Fruit fly (Drosophila melanogaster) whole organism, embryonic: ENCODE measurements around the gene Bap60.
A peak's percentile ranks its signal among the peaks of the same experiment; 100 is the strongest.

Source experiments
- Adf1 ChIP-seq: fragments of 200-800 bp; sonication (Bioruptor generic); IDR thresholded peaks from 2 replicates; pipeline ENCODE4 v1.3.6; 2022; ENCODE audit warnings: missing biosample characterization, missing genetic modification characterization
- Atf6 ChIP-seq: fragments of 200-800 bp; sonication (Bioruptor generic); IDR thresholded peaks from 2 replicates; pipeline ENCODE4 v1.3.6; 2022; ENCODE audit warnings: missing biosample characterization, missing genetic modification characterization
- B-H1 ChIP-seq: fragments of 200-800 bp; sonication (Bioruptor generic); IDR thresholded peaks from 3 replicates; pipeline ENCODE4 v1.3.6; 2022; ENCODE audit warnings: missing biosample characterization, missing genetic modification characterization
- CG10543 ChIP-seq: fragments of 200-800 bp; sonication (Bioruptor generic); optimal IDR thresholded peaks from 3 replicates; lab custom pipeline; 2017; ENCODE audit warnings: missing biosample characterization, mild to moderate bottlenecking, missing genetic modification characterization, moderate library complexity
- CG15514 ChIP-seq: fragments of 200-800 bp; sonication (Bioruptor generic); optimal IDR thresholded peaks from 3 replicates; lab custom pipeline; 2017; ENCODE audit warnings: missing biosample characterization, missing genetic modification characterization, mild to moderate bottlenecking, moderate library complexity, missing genetic modification reagents
- CG17359 ChIP-seq: fragments of 200-800 bp; sonication (Bioruptor generic); optimal IDR thresholded peaks from 3 replicates; lab custom pipeline; 2018; ENCODE audit warnings: missing biosample characterization, mild to moderate bottlenecking, missing genetic modification characterization, moderate library complexity
- CG18619 ChIP-seq: fragments of 200-800 bp; sonication (Bioruptor generic); optimal IDR thresholded peaks from 3 replicates; lab custom pipeline; 2017; ENCODE audit warnings: missing biosample characterization, mild to moderate bottlenecking, missing genetic modification characterization
- CG2129 ChIP-seq: fragments of 200-800 bp; sonication (Bioruptor generic); IDR thresholded peaks from 2 replicates; pipeline ENCODE4 v1.3.6; 2022; ENCODE audit warnings: missing biosample characterization, missing genetic modification characterization; ENCODE audit not compliant: partially characterized antibody
- CG32532 ChIP-seq: fragments of 200-800 bp; sonication (Bioruptor generic); IDR thresholded peaks from 2 replicates; pipeline ENCODE4 v1.3.6; 2022; ENCODE audit warnings: missing biosample characterization, missing genetic modification characterization
- CG33213 ChIP-seq: fragments of 200-800 bp; sonication (Bioruptor generic); optimal IDR thresholded peaks from 3 replicates; lab custom pipeline; 2016; ENCODE audit warnings: missing biosample characterization, missing genetic modification characterization
- CG4328 ChIP-seq: fragments of 200-800 bp; sonication (Bioruptor generic); optimal IDR thresholded peaks from 3 replicates; lab custom pipeline; 2017; ENCODE audit warnings: missing biosample characterization, missing genetic modification reagents, missing genetic modification characterization
- CG5245 ChIP-seq: fragments of 200-800 bp; sonication (Bioruptor generic); optimal IDR thresholded peaks from 3 replicates; lab custom pipeline; 2016; ENCODE audit warnings: missing biosample characterization, missing genetic modification characterization
- CG8281 ChIP-seq: fragments of 200-800 bp; sonication (Bioruptor generic); optimal IDR thresholded peaks from 2 replicates; lab custom pipeline; 2018; ENCODE audit warnings: missing biosample characterization, mild to moderate bottlenecking, missing genetic modification characterization, moderate library complexity
- CG8924 ChIP-seq: fragments of 200-800 bp; optimal IDR thresholded peaks from 3 replicates; lab custom pipeline; 2019; ENCODE audit warnings: missing biosample characterization, mild to moderate bottlenecking, missing genetic modification characterization, moderate library complexity
- CG9876 ChIP-seq: fragments of 200-800 bp; sonication (Bioruptor generic); optimal IDR thresholded peaks from 2 replicates; lab custom pipeline; 2016; ENCODE audit warnings: missing biosample characterization, missing genetic modification characterization
- CHES-1-like ChIP-seq: fragments of 200-800 bp; sonication (Bioruptor generic); optimal IDR thresholded peaks from 2 replicates; lab custom pipeline; 2016; ENCODE audit warnings: missing biosample characterization, missing genetic modification characterization
- Elba2 ChIP-seq: fragments of 200-800 bp; sonication (Bioruptor generic); optimal IDR thresholded peaks from 3 replicates; lab custom pipeline; 2016; ENCODE audit warnings: missing biosample characterization, missing genetic modification characterization
- HHEX ChIP-seq: fragments of 200-800 bp; sonication (Bioruptor generic); optimal IDR thresholded peaks from 3 replicates; lab custom pipeline; 2017; ENCODE audit warnings: missing biosample characterization, mild to moderate bottlenecking, missing genetic modification characterization, missing genetic modification reagents
- HLH54F ChIP-seq: fragments of 200-800 bp; sonication (Bioruptor generic); optimal IDR thresholded peaks from 3 replicates; lab custom pipeline; 2016; ENCODE audit warnings: missing biosample characterization, missing genetic modification characterization
- Hmr ChIP-seq: fragments of 200-800 bp; sonication (Bioruptor generic); optimal IDR thresholded peaks from 3 replicates; lab custom pipeline; 2017; ENCODE audit warnings: mild to moderate bottlenecking, missing biosample characterization, missing genetic modification reagents, missing genetic modification characterization
- Lim3 ChIP-seq: fragments of 200-800 bp; sonication (Bioruptor generic); IDR thresholded peaks from 2 replicates; pipeline ENCODE4 v1.3.6; 2022; ENCODE audit warnings: missing biosample characterization, missing genetic modification characterization
- Mad ChIP-seq: fragments of 200-800 bp; sonication (Bioruptor generic); optimal IDR thresholded peaks from 2 replicates; lab custom pipeline; 2016; ENCODE audit warnings: missing biosample characterization, missing genetic modification characterization
- Mes4 ChIP-seq: fragments of 200-800 bp; sonication (Bioruptor generic); optimal IDR thresholded peaks from 2 replicates; lab custom pipeline; 2016; ENCODE audit warnings: missing biosample characterization, missing genetic modification characterization
- Opbp ChIP-seq: fragments of 200-800 bp; sonication (Bioruptor generic); IDR thresholded peaks from 3 replicates; pipeline ENCODE4 v1.3.6; 2022; ENCODE audit warnings: missing biosample characterization, missing genetic modification characterization; ENCODE audit not compliant: partially characterized antibody
- Rfx ChIP-seq: fragments of 200-800 bp; sonication (Bioruptor generic); IDR thresholded peaks from 2 replicates; pipeline ENCODE4 v1.3.6; 2022; ENCODE audit warnings: missing biosample characterization, missing genetic modification characterization
- Six4 ChIP-seq: fragments of 200-800 bp; sonication (Bioruptor generic); optimal IDR thresholded peaks from 2 replicates; lab custom pipeline; 2016; ENCODE audit warnings: missing biosample characterization, missing genetic modification characterization
- Sox102F ChIP-seq: fragments of 200-800 bp; sonication (Bioruptor generic); optimal IDR thresholded peaks from 2 replicates; lab custom pipeline; 2018; ENCODE audit warnings: missing biosample characterization, mild to moderate bottlenecking, missing genetic modification characterization, moderate library complexity
- amos ChIP-seq: fragments of 200-800 bp; sonication (Bioruptor generic); IDR thresholded peaks from 2 replicates; pipeline ENCODE4 v1.3.6; 2022; ENCODE audit warnings: missing biosample characterization, missing genetic modification characterization; ENCODE audit not compliant: partially characterized antibody
- bab2 ChIP-seq: fragments of 200-800 bp; sonication (Bioruptor generic); optimal IDR thresholded peaks from 2 replicates; lab custom pipeline; 2016; ENCODE audit warnings: missing biosample characterization, missing genetic modification characterization
- cato ChIP-seq: fragments of 200-800 bp; sonication (Bioruptor generic); optimal IDR thresholded peaks from 2 replicates; lab custom pipeline; 2016; ENCODE audit warnings: missing biosample characterization, missing genetic modification characterization, borderline replicate concordance
- cg ChIP-seq: fragments of 200-800 bp; sonication (Bioruptor generic); optimal IDR thresholded peaks from 3 replicates; lab custom pipeline; 2019; ENCODE audit warnings: missing biosample characterization, mild to moderate bottlenecking, missing genetic modification characterization, moderate library complexity
- chif ChIP-seq, 2 experiments: fragments of 200-800 bp; sonication (Bioruptor generic); optimal IDR thresholded peaks; 3 replicates each; lab custom pipeline; 2016; ENCODE audit warnings: missing biosample characterization in 2 of 2, missing genetic modification characterization in 2 of 2
- chn ChIP-seq: fragments of 200-800 bp; sonication (Bioruptor generic); optimal IDR thresholded peaks from 2 replicates; lab custom pipeline; 2016; ENCODE audit warnings: missing biosample characterization, missing genetic modification characterization
- corto ChIP-seq: fragments of 200-800 bp; sonication (Bioruptor generic); optimal IDR thresholded peaks from 2 replicates; lab custom pipeline; 2016; ENCODE audit warnings: missing biosample characterization, mild to moderate bottlenecking, missing genetic modification characterization, moderate library complexity
- dimm ChIP-seq: fragments of 200-800 bp; sonication (Bioruptor generic); IDR thresholded peaks from 2 replicates; pipeline ENCODE4 v1.3.6; 2022; ENCODE audit warnings: missing biosample characterization, missing genetic modification characterization
- ewg ChIP-seq: fragments of 200-800 bp; sonication (Bioruptor generic); optimal IDR thresholded peaks from 3 replicates; lab custom pipeline; 2017; ENCODE audit warnings: mild to moderate bottlenecking, missing biosample characterization, missing genetic modification reagents, missing genetic modification characterization
- exex ChIP-seq: fragments of 200-800 bp; sonication (Bioruptor generic); optimal IDR thresholded peaks from 4 replicates; lab custom pipeline; 2018; ENCODE audit warnings: missing biosample characterization, mild to moderate bottlenecking, missing genetic modification characterization, moderate library complexity
- fd102C ChIP-seq: fragments of 200-800 bp; sonication (Bioruptor generic); optimal IDR thresholded peaks from 2 replicates; lab custom pipeline; 2018; ENCODE audit warnings: missing biosample characterization, mild to moderate bottlenecking, missing genetic modification characterization, moderate library complexity
- kni ChIP-seq: fragments of 200-800 bp; sonication (Bioruptor generic); optimal IDR thresholded peaks from 3 replicates; lab custom pipeline; 2017; ENCODE audit warnings: mild to moderate bottlenecking, missing biosample characterization, missing genetic modification reagents, missing genetic modification characterization
- lilli ChIP-seq: fragments of 200-800 bp; sonication (Bioruptor generic); optimal IDR thresholded peaks from 3 replicates; lab custom pipeline; 2016; ENCODE audit warnings: missing biosample characterization, missing genetic modification characterization
- mirr ChIP-seq: fragments of 200-800 bp; sonication (Bioruptor generic); optimal IDR thresholded peaks from 3 replicates; lab custom pipeline; 2018; ENCODE audit warnings: missing biosample characterization, mild to moderate bottlenecking, missing genetic modification characterization
- nom ChIP-seq: fragments of 200-800 bp; sonication (Bioruptor generic); optimal IDR thresholded peaks from 2 replicates; lab custom pipeline; 2017; ENCODE audit warnings: missing biosample characterization, missing genetic modification characterization, mild to moderate bottlenecking, moderate library complexity, missing genetic modification reagents
- p53 ChIP-seq: fragments of 200-800 bp; sonication (Bioruptor generic); optimal IDR thresholded peaks from 2 replicates; lab custom pipeline; 2016; ENCODE audit warnings: missing biosample characterization, missing genetic modification characterization
- pnt ChIP-seq: fragments of 200-800 bp; sonication (Bioruptor generic); optimal IDR thresholded peaks from 3 replicates; lab custom pipeline; 2016; ENCODE audit warnings: missing biosample characterization, missing genetic modification characterization
- pzg ChIP-seq: fragments of 200-800 bp; sonication (Bioruptor generic); optimal IDR thresholded peaks from 3 replicates; lab custom pipeline; 2018; ENCODE audit warnings: missing biosample characterization, mild to moderate bottlenecking, missing genetic modification characterization, moderate library complexity
- repo ChIP-seq: fragments of 200-800 bp; sonication (Bioruptor generic); optimal IDR thresholded peaks from 2 replicates; lab custom pipeline; 2016; ENCODE audit warnings: missing biosample characterization, missing genetic modification characterization
- slbo ChIP-seq: fragments of 200-800 bp; sonication (Bioruptor generic); IDR thresholded peaks from 2 replicates; pipeline ENCODE4 v1.3.6; 2022; ENCODE audit warnings: missing biosample characterization, missing genetic modification characterization
- sug ChIP-seq: fragments of 200-800 bp; optimal IDR thresholded peaks from 2 replicates; lab custom pipeline; 2019; ENCODE audit warnings: missing biosample characterization, mild to moderate bottlenecking, missing genetic modification characterization, moderate library complexity
- tup ChIP-seq: fragments of 200-800 bp; sonication (Bioruptor generic); optimal IDR thresholded peaks from 2 replicates; lab custom pipeline; 2016; ENCODE audit warnings: missing biosample characterization, mild to moderate bottlenecking, missing genetic modification characterization, moderate library complexity
- twi ChIP-seq: fragments of 200-800 bp; optimal IDR thresholded peaks from 2 replicates; lab custom pipeline; 2019; ENCODE audit warnings: missing biosample characterization, mild to moderate bottlenecking, missing genetic modification characterization, moderate library complexity
- zfh1 ChIP-seq: fragments of 200-800 bp; sonication (Bioruptor generic); IDR thresholded peaks from 3 replicates; pipeline ENCODE4 v1.3.6; 2022; ENCODE audit warnings: missing biosample characterization, missing genetic modification characterization

Bap60 gene

DNA sequence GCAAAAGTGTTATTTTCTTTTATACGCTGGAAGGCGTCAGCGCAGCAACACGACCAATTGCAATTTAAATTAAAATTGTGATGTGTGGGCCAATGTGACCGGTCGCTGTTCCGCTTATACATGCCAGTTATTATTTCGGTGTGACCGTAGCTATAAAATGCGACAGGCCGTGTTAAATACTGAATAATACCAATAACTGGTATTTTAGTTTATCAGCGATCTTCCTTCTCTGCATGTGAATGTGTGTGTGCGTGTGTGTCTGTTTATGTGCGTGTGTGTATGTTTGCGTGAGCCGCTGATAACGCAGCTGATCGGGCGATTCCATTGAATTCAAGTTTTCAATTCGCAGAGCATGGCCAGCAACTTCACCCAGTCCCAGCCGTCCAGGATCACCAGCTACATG, 30.6 kb downstream of the Bap60 start, which contains the start of the genes CG32638, CG15717 and MFS10 (continued):
- TF ChIP-seq CHES-1-like (peak; percentile 46), CG32532 (GFP tag; lab: Robert Waterston, UW) (no peak), dimm (GFP tag; lab: Robert Waterston, UW) (no peak), nom (GFP tag; lab: Kevin White, UChicago) (peak; percentile 20), Adf1 (GFP tag; lab: Robert Waterston, UW) (no peak), lilli (GFP tag; lab: Kevin White, UChicago) (peak; percentile 17), Rfx (GFP tag; lab: Robert Waterston, UW) (peak; percentile 40; the same call in 1 of the 2 replicates), amos (GFP tag; lab: Robert Waterston, UW) (peak; percentile 52), HHEX (GFP tag; lab: Kevin White, UChicago) (no peak), HLH54F (GFP tag; lab: Kevin White, UChicago) (no peak), Opbp (GFP tag; lab: Robert Waterston, UW) (peak; percentile 68), cato (no peak), Lim3 (no peak), Mad (GFP tag; lab: Kevin White, UChicago) (peak; percentile 25), pnt (GFP tag; lab: Kevin White, UChicago) (no peak), Atf6 (no peak), CG8924 (peak; percentile 11), CG17359 (no peak), repo (GFP tag; lab: Kevin White, UChicago) (no peak), pzg (GFP tag; lab: Kevin White, UChicago) (peak; percentile 95), CG5245 (no peak), p53 (GFP tag; lab: Kevin White, UChicago) (no peak), Six4 (GFP tag; lab: Kevin White, UChicago) (no peak), CG8281 (tag; lab: Kevin White, UChicago) (no peak), sug (peak; percentile 30), ewg (GFP tag; lab: Kevin White, UChicago) (peak; percentile 43), Hmr (GFP tag; lab: Kevin White, UChicago) (peak; percentile 69), bab2 (GFP tag; lab: Kevin White, UChicago) (no peak), Sox102F (GFP tag; lab: Kevin White, UChicago) (no peak), CG4328 (GFP tag; lab: Kevin White, UChicago) (no peak), corto (GFP tag; lab: Kevin White, UChicago) (no peak), chn (GFP tag; lab: Kevin White, UChicago) (no peak), kni (GFP tag; lab: Kevin White, UChicago) (no peak), CG18619 (peak; percentile 22), Mes4 (GFP tag; lab: Kevin White, UChicago) (peak; percentile 8), CG9876 (no peak), Elba2 (GFP tag; lab: Kevin White, UChicago) (no peak), cg (GFP tag; lab: Kevin White, UChicago) (peak; percentile 94), CG15514 (GFP tag; lab: Kevin White, UChicago) (peak; percentile 78), slbo (GFP tag; lab: Robert Waterston, UW) (no peak), CG2129 (GFP tag; lab: Robert Waterston, UW) (no peak), B-H1 (GFP tag; lab: Robert Waterston, UW) (no peak), mirr (peak; percentile 28), exex (tag; lab: Kevin White, UChicago) (peak; percentile 35), chif (GFP tag; optimal IDR thresholded peaks at IDR 0.05; lab: Kevin White, UChicago) (no peak), twi (tag; lab: Kevin White, UChicago) (no peak), fd102C (GFP tag; lab: Kevin White, UChicago) (no peak), tup (GFP tag; lab: Kevin White, UChicago) (no peak), CG33213 (GFP tag; lab: Kevin White, UChicago) (peak; percentile 60), CG10543 (peak; percentile 52), zfh1 (GFP tag; lab: Robert Waterston, UW) (peak; percentile 31; the same call in 1 of the 3 replicates)
